Fruit fly (Drosophila melanogaster) whole organism, wandering third instar larva: ENCODE data around the gene Rpn10.
A peak's percentile ranks its signal among the peaks of the same experiment; 100 is the strongest.

Experiments used
- Abd-B ChIP-seq: fragments of >200 bp; optimal IDR thresholded peaks from 2 replicates; lab custom pipeline; 2017; ENCODE audit warnings: missing biosample characterization, missing genetic modification characterization
- CG32264 ChIP-seq: fragments of 200-800 bp; sonication (Bioruptor generic); optimal IDR thresholded peaks from 2 replicates; lab custom pipeline; 2016; ENCODE audit warnings: missing biosample characterization, missing genetic modification characterization
- CG9705 ChIP-seq: fragments of 200-800 bp; sonication (Bioruptor generic); optimal IDR thresholded peaks from 2 replicates; lab custom pipeline; 2018; ENCODE audit warnings: missing biosample characterization, mild to moderate bottlenecking, missing genetic modification characterization
- CrebA ChIP-seq: fragments of 200-800 bp; sonication (Bioruptor generic); optimal IDR thresholded peaks from 2 replicates; lab custom pipeline; 2016; ENCODE audit warnings: missing biosample characterization, mild to moderate bottlenecking, missing genetic modification characterization, borderline replicate concordance
- Dfd ChIP-seq: fragments of >200 bp; optimal IDR thresholded peaks from 2 replicates; lab custom pipeline; 2017; ENCODE audit warnings: missing biosample characterization, missing genetic modification characterization
- Dif ChIP-seq: fragments of 200-275, 200-300 bp; sonication (Bioruptor generic); optimal IDR thresholded peaks from 2 replicates; lab custom pipeline; 2018; ENCODE audit warnings: missing biosample characterization, missing genetic modification characterization; ENCODE audit not compliant: partially characterized antibody
- GATAd ChIP-seq: sonication (Bioruptor generic); optimal IDR thresholded peaks from 2 replicates; lab custom pipeline; 2016; ENCODE audit warnings: missing biosample characterization, missing genetic modification characterization
- HLH106 ChIP-seq: fragments of 200-800 bp; optimal IDR thresholded peaks from 3 replicates; lab custom pipeline; 2019; ENCODE audit warnings: missing biosample characterization, mild to moderate bottlenecking, missing genetic modification characterization, moderate library complexity
- Hnf4 ChIP-seq: fragments of 200-800 bp; sonication (Bioruptor generic); optimal IDR thresholded peaks from 2 replicates; lab custom pipeline; 2016; ENCODE audit warnings: missing biosample characterization, mild to moderate bottlenecking, missing genetic modification characterization
- Hr78 ChIP-seq: fragments of >200 bp; optimal IDR thresholded peaks from 2 replicates; lab custom pipeline; 2017; ENCODE audit warnings: missing biosample characterization, missing genetic modification characterization
- Hr83 ChIP-seq: fragments of 200-300 bp; sonication (Bioruptor generic); optimal IDR thresholded peaks from 2 replicates; lab custom pipeline; 2016; ENCODE audit warnings: missing biosample characterization, mild to moderate bottlenecking, missing genetic modification characterization, moderate library complexity; ENCODE audit not compliant: poor library complexity, severe bottlenecking
- Jra ChIP-seq: sonication (Bioruptor generic); optimal IDR thresholded peaks from 2 replicates; lab custom pipeline; 2016; ENCODE audit warnings: missing biosample characterization, missing genetic modification characterization
- Mio ChIP-seq: sonication (Bioruptor generic); optimal IDR thresholded peaks from 2 replicates; lab custom pipeline; 2016; ENCODE audit warnings: missing biosample characterization, missing genetic modification characterization
- Myc ChIP-seq: fragments of >200 bp; optimal IDR thresholded peaks from 2 replicates; lab custom pipeline; 2017
- N ChIP-seq: fragments of >200 bp; optimal IDR thresholded peaks from 2 replicates; lab custom pipeline; 2018; ENCODE audit warnings: missing biosample characterization, missing external identifiers, missing genetic modification characterization
- OdsH ChIP-seq: fragments of 200-800 bp; sonication (Bioruptor generic); optimal IDR thresholded peaks from 2 replicates; lab custom pipeline; 2016; ENCODE audit warnings: missing biosample characterization, mild to moderate bottlenecking, missing genetic modification characterization
- Rel ChIP-seq, 2 experiments: fragments of 200-800 bp; sonication (Bioruptor generic) in 1 of 2; optimal IDR thresholded peaks; 2 replicates in 1 of 2; 3 replicates in 1 of 2; lab custom pipeline; 2016 to 2019; ENCODE audit warnings: mild to moderate bottlenecking in 2 of 2, missing biosample characterization in 2 of 2, missing genetic modification characterization in 2 of 2, moderate library complexity in 1 of 2
- Sp1 ChIP-seq: fragments of 200-800 bp; sonication (Bioruptor generic); optimal IDR thresholded peaks from 3 replicates; lab custom pipeline; 2019; ENCODE audit warnings: missing biosample characterization, mild to moderate bottlenecking, missing genetic modification characterization, moderate library complexity
- Vsx2 ChIP-seq: fragments of 200-300, 225-300 bp; sonication (Bioruptor generic); optimal IDR thresholded peaks from 2 replicates; lab custom pipeline; 2018; ENCODE audit warnings: missing biosample characterization, missing genetic modification characterization; ENCODE audit not compliant: partially characterized antibody
- br ChIP-seq: fragments of 200-800 bp; sonication (Bioruptor generic); optimal IDR thresholded peaks from 2 replicates; lab custom pipeline; 2016; ENCODE audit warnings: missing biosample characterization, missing genetic modification characterization
- brk ChIP-seq: fragments of 200-800 bp; sonication (Bioruptor generic); optimal IDR thresholded peaks from 2 replicates; lab custom pipeline; 2016; ENCODE audit warnings: missing biosample characterization, mild to moderate bottlenecking, missing genetic modification characterization
- dl ChIP-seq, 2 experiments: fragments of 175-275, 200-275 bp in 1 of 2; fragments of 200-275 bp in 1 of 2; sonication (Bioruptor generic); optimal IDR thresholded peaks; lab custom pipeline; 2018; ENCODE audit warnings: mild to moderate bottlenecking in 2 of 2, missing biosample characterization in 2 of 2, missing genetic modification characterization in 2 of 2, moderate library complexity in 2 of 2; ENCODE audit not compliant: partially characterized antibody in 2 of 2, insufficient read depth in 1 of 2
- dmrt93B ChIP-seq: fragments of 200-800 bp; sonication (Bioruptor generic); optimal IDR thresholded peaks from 2 replicates; lab custom pipeline; 2018; ENCODE audit warnings: missing biosample characterization, mild to moderate bottlenecking, missing genetic modification characterization
- dsf ChIP-seq: sonication (Bioruptor generic); optimal IDR thresholded peaks from 2 replicates; lab custom pipeline; 2016; ENCODE audit warnings: missing biosample characterization, missing genetic modification characterization, borderline replicate concordance
- ey ChIP-seq: fragments of 200-800 bp; sonication (Bioruptor generic); optimal IDR thresholded peaks from 2 replicates; lab custom pipeline; 2016; ENCODE audit warnings: missing biosample characterization, missing genetic modification characterization
- foxo ChIP-seq, 2 experiments: fragments of 200-800 bp; sonication (Bioruptor generic); optimal IDR thresholded peaks; 2 replicates in 1 of 2; 3 replicates in 1 of 2; lab custom pipeline; 2016 to 2017; ENCODE audit warnings: missing biosample characterization in 2 of 2, missing genetic modification characterization in 2 of 2
- fru ChIP-seq: fragments of 200-800 bp; sonication (Bioruptor generic); optimal IDR thresholded peaks from 3 replicates; lab custom pipeline; 2016; ENCODE audit warnings: missing biosample characterization, mild to moderate bottlenecking, missing genetic modification characterization
- h ChIP-seq: fragments of 200-800 bp; sonication (Bioruptor generic); optimal IDR thresholded peaks from 3 replicates; lab custom pipeline; 2016; ENCODE audit warnings: missing biosample characterization, mild to moderate bottlenecking, missing genetic modification characterization
- jim ChIP-seq: fragments of 175-275, 200-325 bp; sonication (Bioruptor generic); optimal IDR thresholded peaks from 2 replicates; lab custom pipeline; 2016; ENCODE audit warnings: missing biosample characterization, mild to moderate bottlenecking, missing genetic modification characterization
- lola ChIP-seq: fragments of >200 bp; optimal IDR thresholded peaks from 2 replicates; lab custom pipeline; 2017; ENCODE audit warnings: missing biosample characterization, missing genetic modification characterization
- pan ChIP-seq: fragments of >200 bp; optimal IDR thresholded peaks from 2 replicates; lab custom pipeline; 2017
- psq ChIP-seq: fragments of 200-800 bp; sonication (Bioruptor generic); optimal IDR thresholded peaks from 3 replicates; lab custom pipeline; 2017; ENCODE audit warnings: missing biosample characterization, mild to moderate bottlenecking, missing genetic modification characterization, moderate library complexity
- rgr ChIP-seq: fragments of 200-800 bp; sonication (Bioruptor generic); optimal IDR thresholded peaks from 3 replicates; lab custom pipeline; 2016; ENCODE audit warnings: missing biosample characterization, mild to moderate bottlenecking, missing genetic modification characterization
- sage ChIP-seq: fragments of 200-800 bp; sonication (Bioruptor generic); optimal IDR thresholded peaks from 2 replicates; lab custom pipeline; 2016; ENCODE audit warnings: missing biosample characterization, mild to moderate bottlenecking, missing genetic modification characterization
- sv ChIP-seq: fragments of 200-800 bp; sonication (Bioruptor generic); optimal IDR thresholded peaks from 3 replicates; lab custom pipeline; 2016; ENCODE audit warnings: missing biosample characterization, missing genetic modification characterization
- tai ChIP-seq: sonication (Bioruptor generic); optimal IDR thresholded peaks from 2 replicates; lab custom pipeline; 2016; ENCODE audit warnings: missing biosample characterization, missing genetic modification characterization
- usp ChIP-seq: fragments of >200 bp; optimal IDR thresholded peaks from 2 replicates; lab custom pipeline; 2017; ENCODE audit warnings: missing biosample characterization, missing genetic modification characterization
- woc ChIP-seq: sonication (Bioruptor generic); optimal IDR thresholded peaks from 2 replicates; lab custom pipeline; 2016; ENCODE audit warnings: missing biosample characterization, mild to moderate bottlenecking, missing genetic modification characterization

The Rpn10 gene

dm6 chr3L:21501172-21501571, 35.6 kb upstream of the Rpn10 start, which contains the start of gene Est-Q:
Gene Est-Q (plus strand): TSS chr3L:21501421.
- TF ChIP-seq usp (GFP tag; lab: Kevin White, UChicago) (no peak), lola (GFP tag; lab: Kevin White, UChicago) (no peak), h (GFP tag; lab: Kevin White, UChicago) (no peak), Abd-B (no peak), CG32264 (GFP tag; lab: Kevin White, UChicago) (no peak), CG9705 (GFP tag; lab: Kevin White, UChicago) (no peak), dl (GFP tag; optimal IDR thresholded peaks at IDR 0.05; lab: Kevin White, UChicago; ENCODE audit: insufficient read depth in 1 of 2, partially characterized antibody in 2 of 2) (no peak), br (GFP tag; lab: Kevin White, UChicago) (no peak), HLH106 (tag; lab: Kevin White, UChicago) (no peak), Jra (no peak), Dfd (GFP tag; lab: Kevin White, UChicago) (no peak)

dm6 chr3L:21501928-21502327, 34.9 kb upstream of the Rpn10 start:
- no peak for TF ChIP-seq CG32264 (GFP tag; lab: Kevin White, UChicago)
- no peak for TF ChIP-seq dsf (GFP tag; lab: Kevin White, UChicago)
- no peak for TF ChIP-seq Mio (GFP tag; lab: Kevin White, UChicago)
- TF ChIP-seq Abd-B: no peak
- no peak for TF ChIP-seq Rel (GFP tag; optimal IDR thresholded peaks at IDR 0.05; lab: Kevin White, UChicago)
- no peak for TF ChIP-seq Rel (tag; optimal IDR thresholded peaks at IDR 0.05; lab: Kevin White, UChicago)
- TF ChIP-seq Hnf4 (GFP tag; lab: Kevin White, UChicago): peak; percentile 55
- TF ChIP-seq Hr83: no peak
- TF ChIP-seq usp (GFP tag; lab: Kevin White, UChicago): no peak
- TF ChIP-seq woc: peak; percentile 0
- TF ChIP-seq rgr (GFP tag; lab: Kevin White, UChicago): peak; percentile 30
- TF ChIP-seq OdsH (GFP tag; lab: Kevin White, UChicago): peak; percentile 8
- no peak for TF ChIP-seq CrebA (GFP tag; lab: Kevin White, UChicago)
- no peak for TF ChIP-seq Vsx2 (GFP tag; lab: Kevin White, UChicago)
- peak; percentile 30 for TF ChIP-seq h (GFP tag; lab: Kevin White, UChicago)
- no peak for TF ChIP-seq Sp1
- no peak for TF ChIP-seq psq (GFP tag; lab: Kevin White, UChicago)
- TF ChIP-seq tai: no peak
- TF ChIP-seq ey (GFP tag; lab: Kevin White, UChicago): no peak
- no peak for TF ChIP-seq Dif (GFP tag; lab: Kevin White, UChicago)
- no peak for TF ChIP-seq sv
- TF ChIP-seq dl (GFP tag; optimal IDR thresholded peaks at IDR 0.05; lab: Kevin White, UChicago; ENCODE audit: insufficient read depth in 1 of 2, partially characterized antibody in 2 of 2): no peak
- peak in 1 of 2 experiments; percentile 34 for TF ChIP-seq foxo (GFP tag; optimal IDR thresholded peaks at IDR 0.05; lab: Kevin White, UChicago)
- no peak for TF ChIP-seq Myc (lab: Kevin White, UChicago)
- no peak for TF ChIP-seq lola (GFP tag; lab: Kevin White, UChicago)
- TF ChIP-seq N (GFP tag; lab: Kevin White, UChicago): no peak
- TF ChIP-seq brk (GFP tag; lab: Kevin White, UChicago): no peak
- TF ChIP-seq CG9705 (GFP tag; lab: Kevin White, UChicago): no peak
- no peak for TF ChIP-seq pan (lab: Kevin White, UChicago)
- no peak for TF ChIP-seq dmrt93B (GFP tag; lab: Kevin White, UChicago)
- no peak for TF ChIP-seq Hr78 (GFP tag; lab: Kevin White, UChicago)
- TF ChIP-seq sage (GFP tag; lab: Kevin White, UChicago): no peak
- no peak for TF ChIP-seq jim (GFP tag; lab: Kevin White, UChicago)
- TF ChIP-seq br (GFP tag; lab: Kevin White, UChicago): no peak
- TF ChIP-seq fru (GFP tag; lab: Kevin White, UChicago): peak; percentile 54
- TF ChIP-seq HLH106 (tag; lab: Kevin White, UChicago): no peak
- TF ChIP-seq GATAd (GFP tag; lab: Kevin White, UChicago): no peak
